Worm (Caenorhabditis elegans): ENCODE measurements around the gene cwn-1.

ce11 chrII:178146-178545, 44.7 kb upstream of the cwn-1 start:
- TF ChIP-seq ceh-48 (tag; optimal IDR thresholded peaks at IDR 0.05) = no peak
- TF ChIP-seq unc-3 (GFP tag; conservative IDR thresholded peaks at IDR 0.05) = no peak
- TF ChIP-seq unc-3 (tag; optimal IDR thresholded peaks at IDR 0.05) = no peak
- TF ChIP-seq ceh-9 (tag; optimal IDR thresholded peaks at IDR 0.05) = no peak
- no peak for TF ChIP-seq eyg-1 (tag; optimal IDR thresholded peaks at IDR 0.05)
